4 fruit fly cellular contexts compared by ENCODE assay signal in genomic region chr2L:9828867-9829266, dm6.
TF ChIP-seq lines count a peak whose summit lies in the region.

No protein-coding gene starts in this region.

- no peak for TF ChIP-seq CTCF in whole organism, embryonic (GFP tag; optimal IDR thresholded peaks at IDR 0.05; lab: Kevin White, UChicago)

TF ChIP-seq in whole organism, embryonic, 481 proteins besides CTCF, POLR2A, EP300 and RAD21:
- TF ChIP-seq dmrt11E (tag; optimal IDR thresholded peaks at IDR 0.05; lab: Kevin White, UChicago): peak; percentile 55
- TF ChIP-seq slbo (GFP tag; IDR thresholded peaks at IDR 0.05; lab: Robert Waterston, UW): 0 out of 2 replicates have a peak, but pooled peaks have one; percentile 12
- TF ChIP-seq CG42726 (GFP tag; IDR thresholded peaks at IDR 0.05; lab: Robert Waterston, UW; ENCODE audit: partially characterized antibody): no peak
- TF ChIP-seq Drgx (GFP tag; IDR thresholded peaks at IDR 0.05; lab: Robert Waterston, UW): peak; percentile 36; the same call in 1 of the 2 replicates
- no peak for TF ChIP-seq prd (optimal IDR thresholded peaks at IDR 0.05; lab: Kevin White, UChicago)
- peak; percentile 25; the same call in 1 of the 3 replicates for TF ChIP-seq prd (GFP tag; IDR thresholded peaks at IDR 0.05; lab: Robert Waterston, UW)
- TF ChIP-seq CG13894 (tag; optimal IDR thresholded peaks at IDR 0.05; lab: Kevin White, UChicago): no peak
- TF ChIP-seq Hmr (GFP tag; optimal IDR thresholded peaks at IDR 0.05; lab: Kevin White, UChicago): peak; percentile 5

TF ChIP-seq in whole organism, prepupa, 60 proteins besides CTCF, POLR2A, EP300 and RAD21 (continues in another document):
- peak; percentile 26 for TF ChIP-seq vri (GFP tag; optimal IDR thresholded peaks at IDR 0.05; lab: Kevin White, UChicago)
- TF ChIP-seq svp (GFP tag; lab: Kevin White, UChicago): peak; percentile 79
- TF ChIP-seq Ets96B (tag; optimal IDR thresholded peaks at IDR 0.05; lab: Kevin White, UChicago): peak; percentile 70
- TF ChIP-seq fkh (GFP tag; optimal IDR thresholded peaks at IDR 0.05; lab: Kevin White, UChicago): no peak
- no peak for TF ChIP-seq Lpt (GFP tag; optimal IDR thresholded peaks at IDR 0.05; lab: Kevin White, UChicago)
- no peak for TF ChIP-seq esn (GFP tag; optimal IDR thresholded peaks at IDR 0.05; lab: Kevin White, UChicago)
- TF ChIP-seq achi (GFP tag; optimal IDR thresholded peaks at IDR 0.05; lab: Kevin White, UChicago): peak; percentile 58
- peak; percentile 75 for TF ChIP-seq OdsH (GFP tag; optimal IDR thresholded peaks at IDR 0.05; lab: Kevin White, UChicago)
- peak; percentile 46; the same call in 1 of the 2 replicates for TF ChIP-seq Gug (GFP tag; IDR thresholded peaks at IDR 0.05; lab: Robert Waterston, UW)
- peak; percentile 25 for TF ChIP-seq CG6854 (GFP tag; optimal IDR thresholded peaks at IDR 0.05; lab: Kevin White, UChicago)
- peak; percentile 69 for TF ChIP-seq CG31627 (GFP tag; optimal IDR thresholded peaks at IDR 0.05; lab: Kevin White, UChicago)
- TF ChIP-seq CG7368 (GFP tag; optimal IDR thresholded peaks at IDR 0.05; lab: Kevin White, UChicago): peak; percentile 56
- TF ChIP-seq CG6808 (GFP tag; optimal IDR thresholded peaks at IDR 0.05; lab: Kevin White, UChicago): peak; percentile 61
- peak; percentile 61 for TF ChIP-seq fd59A (GFP tag; optimal IDR thresholded peaks at IDR 0.05; lab: Kevin White, UChicago)
- peak; percentile 91 for TF ChIP-seq Eip78C (GFP tag; lab: Kevin White, UChicago)
- TF ChIP-seq CG32006 (GFP tag; optimal IDR thresholded peaks at IDR 0.05; lab: Kevin White, UChicago): peak; percentile 60
- peak; percentile 75 for TF ChIP-seq lz (GFP tag; optimal IDR thresholded peaks at IDR 0.05; lab: Kevin White, UChicago)
- TF ChIP-seq CG9139 (GFP tag; optimal IDR thresholded peaks at IDR 0.05; lab: Kevin White, UChicago): peak; percentile 36
- no peak for TF ChIP-seq CG15336 (GFP tag; IDR thresholded peaks at IDR 0.05; lab: Robert Waterston, UW)
- peak; percentile 64 for TF ChIP-seq Ets21C (GFP tag; optimal IDR thresholded peaks at IDR 0.05; lab: Kevin White, UChicago)
- peak; percentile 37 for TF ChIP-seq CG11902 (GFP tag; optimal IDR thresholded peaks at IDR 0.05; lab: Kevin White, UChicago)
- TF ChIP-seq eg (GFP tag; IDR thresholded peaks at IDR 0.05; lab: Robert Waterston, UW): peak; percentile 74
- TF ChIP-seq Eip93F (GFP tag; optimal IDR thresholded peaks at IDR 0.05; lab: Kevin White, UChicago): no peak
- TF ChIP-seq CG8632 (GFP tag; optimal IDR thresholded peaks at IDR 0.05; lab: Kevin White, UChicago): peak; percentile 62
- peak; percentile 36 for TF ChIP-seq CG4318 (GFP tag; optimal IDR thresholded peaks at IDR 0.05; lab: Kevin White, UChicago)
- TF ChIP-seq Sox14 (GFP tag; optimal IDR thresholded peaks at IDR 0.05; lab: Kevin White, UChicago): peak; percentile 55
- peak; percentile 71 for TF ChIP-seq acj6 (GFP tag; optimal IDR thresholded peaks at IDR 0.05; lab: Kevin White, UChicago)
- peak; percentile 65 for TF ChIP-seq Smox (GFP tag; optimal IDR thresholded peaks at IDR 0.05; lab: Kevin White, UChicago)

TF ChIP-seq in whole organism, pupa, 21 proteins besides CTCF, POLR2A, EP300 and RAD21:
- TF ChIP-seq Pif1B (GFP tag; optimal IDR thresholded peaks at IDR 0.05; lab: Kevin White, UChicago): peak; percentile 50
- TF ChIP-seq CG13204 (GFP tag; optimal IDR thresholded peaks at IDR 0.05; lab: Kevin White, UChicago): peak; percentile 32
- no peak for TF ChIP-seq CG12605 (GFP tag; IDR thresholded peaks at IDR 0.05; lab: Robert Waterston, UW)
- TF ChIP-seq CG10348 (GFP tag; IDR thresholded peaks at IDR 0.05; lab: Robert Waterston, UW): no peak
- TF ChIP-seq CG32121 (GFP tag; IDR thresholded peaks at IDR 0.05; lab: Robert Waterston, UW): no peak
- TF ChIP-seq fd96Ca (GFP tag; IDR thresholded peaks at IDR 0.05; lab: Robert Waterston, UW): peak; percentile 61
- TF ChIP-seq CG4496 (GFP tag; IDR thresholded peaks at IDR 0.05; lab: Robert Waterston, UW): peak; percentile 65; the same call in 2 of the 3 replicates
- peak; percentile 60 for TF ChIP-seq CG14655 (GFP tag; optimal IDR thresholded peaks at IDR 0.05; lab: Kevin White, UChicago)
- TF ChIP-seq CG15710 (tag; optimal IDR thresholded peaks at IDR 0.05; lab: Kevin White, UChicago): peak; percentile 77
- TF ChIP-seq CG8301 (tag; optimal IDR thresholded peaks at IDR 0.05; lab: Kevin White, UChicago): no peak
- no peak for TF ChIP-seq EcR (GFP tag; optimal IDR thresholded peaks at IDR 0.05; lab: Kevin White, UChicago)
- TF ChIP-seq CG8159 (tag; optimal IDR thresholded peaks at IDR 0.05; lab: Kevin White, UChicago): peak; percentile 73
- TF ChIP-seq Pif1A (GFP tag; optimal IDR thresholded peaks at IDR 0.05; lab: Kevin White, UChicago): peak; percentile 47
- TF ChIP-seq gl (tag; optimal IDR thresholded peaks at IDR 0.05; lab: Kevin White, UChicago): no peak
- peak; percentile 65 for TF ChIP-seq CG9948 (tag; optimal IDR thresholded peaks at IDR 0.05; lab: Kevin White, UChicago)
- TF ChIP-seq D1 (tag; optimal IDR thresholded peaks at IDR 0.05; lab: Kevin White, UChicago): no peak
- no peak for TF ChIP-seq rn (GFP tag; IDR thresholded peaks at IDR 0.05; lab: Robert Waterston, UW)
- TF ChIP-seq Snoo (tag; optimal IDR thresholded peaks at IDR 0.05; lab: Kevin White, UChicago): peak; percentile 75
- no peak for TF ChIP-seq CG17806 (tag; optimal IDR thresholded peaks at IDR 0.05; lab: Kevin White, UChicago)
- TF ChIP-seq Ets98B (GFP tag; IDR thresholded peaks at IDR 0.05; lab: Robert Waterston, UW): no peak
- TF ChIP-seq CG34367 (tag; optimal IDR thresholded peaks at IDR 0.05; lab: Kevin White, UChicago): peak; percentile 55
TF ChIP-seq in whole organism, pupa: peak in this region for 11.

TF ChIP-seq in whole organism, wandering third instar larva, 38 proteins besides CTCF, POLR2A, EP300 and RAD21:
- TF ChIP-seq OdsH (GFP tag; optimal IDR thresholded peaks at IDR 0.05; lab: Kevin White, UChicago): peak; percentile 44
- peak; percentile 49 for TF ChIP-seq Sp1 (GFP tag; optimal IDR thresholded peaks at IDR 0.05; lab: Kevin White, UChicago)
- no peak for TF ChIP-seq CrebA (GFP tag; optimal IDR thresholded peaks at IDR 0.05; lab: Kevin White, UChicago; ENCODE audit: borderline replicate concordance)
- TF ChIP-seq Abd-B (GFP tag; optimal IDR thresholded peaks at IDR 0.05; lab: Kevin White, UChicago): no peak
- no peak for TF ChIP-seq lola (GFP tag; optimal IDR thresholded peaks at IDR 0.05; lab: Kevin White, UChicago)
- no peak for TF ChIP-seq pan (optimal IDR thresholded peaks at IDR 0.05; lab: Kevin White, UChicago)
- TF ChIP-seq fru (GFP tag; optimal IDR thresholded peaks at IDR 0.05; lab: Kevin White, UChicago): peak; percentile 67
- no peak for TF ChIP-seq Dif (GFP tag; optimal IDR thresholded peaks at IDR 0.05; lab: Kevin White, UChicago; ENCODE audit: partially characterized antibody)
- TF ChIP-seq CG32264 (GFP tag; optimal IDR thresholded peaks at IDR 0.05; lab: Kevin White, UChicago): no peak
- TF ChIP-seq tai (GFP tag; optimal IDR thresholded peaks at IDR 0.05; lab: Kevin White, UChicago): peak; percentile 39
- TF ChIP-seq Mio (GFP tag; optimal IDR thresholded peaks at IDR 0.05; lab: Kevin White, UChicago): no peak
- no peak for TF ChIP-seq psq (GFP tag; optimal IDR thresholded peaks at IDR 0.05; lab: Kevin White, UChicago)
- no peak for TF ChIP-seq dmrt93B (GFP tag; optimal IDR thresholded peaks at IDR 0.05; lab: Kevin White, UChicago)
- TF ChIP-seq Hnf4 (GFP tag; optimal IDR thresholded peaks at IDR 0.05; lab: Kevin White, UChicago): peak; percentile 37
- TF ChIP-seq dl (GFP tag; optimal IDR thresholded peaks at IDR 0.05; lab: Kevin White, UChicago; ENCODE audit: insufficient read depth in 1 of 2, partially characterized antibody in 2 of 2): no peak
- peak in 1 of 2 experiments; percentile 68 for TF ChIP-seq foxo (GFP tag; optimal IDR thresholded peaks at IDR 0.05; lab: Kevin White, UChicago)
- no peak for TF ChIP-seq brk (GFP tag; optimal IDR thresholded peaks at IDR 0.05; lab: Kevin White, UChicago)
- no peak for TF ChIP-seq Myc (optimal IDR thresholded peaks at IDR 0.05; lab: Kevin White, UChicago)
- TF ChIP-seq br (GFP tag; optimal IDR thresholded peaks at IDR 0.05; lab: Kevin White, UChicago): peak; percentile 67
- no peak for TF ChIP-seq Dfd (GFP tag; optimal IDR thresholded peaks at IDR 0.05; lab: Kevin White, UChicago)
- TF ChIP-seq N (GFP tag; optimal IDR thresholded peaks at IDR 0.05; lab: Kevin White, UChicago): no peak
- TF ChIP-seq sv (GFP tag; optimal IDR thresholded peaks at IDR 0.05; lab: Kevin White, UChicago): no peak
- TF ChIP-seq jim (GFP tag; optimal IDR thresholded peaks at IDR 0.05; lab: Kevin White, UChicago): no peak
- TF ChIP-seq Hr83 (GFP tag; optimal IDR thresholded peaks at IDR 0.05; lab: Kevin White, UChicago; ENCODE audit: poor library complexity, severe bottlenecking): no peak
- peak; percentile 66 for TF ChIP-seq ey (GFP tag; optimal IDR thresholded peaks at IDR 0.05; lab: Kevin White, UChicago)
- no peak for TF ChIP-seq usp (GFP tag; optimal IDR thresholded peaks at IDR 0.05; lab: Kevin White, UChicago)
- no peak for TF ChIP-seq Hr78 (GFP tag; optimal IDR thresholded peaks at IDR 0.05; lab: Kevin White, UChicago)
- TF ChIP-seq woc (GFP tag; optimal IDR thresholded peaks at IDR 0.05; lab: Kevin White, UChicago): peak; percentile 33
- peak; percentile 0 for TF ChIP-seq Jra (GFP tag; optimal IDR thresholded peaks at IDR 0.05; lab: Kevin White, UChicago)
- TF ChIP-seq Rel (GFP tag; optimal IDR thresholded peaks at IDR 0.05; lab: Kevin White, UChicago): no peak
- TF ChIP-seq Rel (tag; optimal IDR thresholded peaks at IDR 0.05; lab: Kevin White, UChicago): no peak
- TF ChIP-seq rgr (GFP tag; optimal IDR thresholded peaks at IDR 0.05; lab: Kevin White, UChicago): peak; percentile 66
- no peak for TF ChIP-seq dsf (GFP tag; optimal IDR thresholded peaks at IDR 0.05; lab: Kevin White, UChicago; ENCODE audit: borderline replicate concordance)
- peak; percentile 64 for TF ChIP-seq HLH106 (tag; optimal IDR thresholded peaks at IDR 0.05; lab: Kevin White, UChicago)
- no peak for TF ChIP-seq Vsx2 (GFP tag; optimal IDR thresholded peaks at IDR 0.05; lab: Kevin White, UChicago; ENCODE audit: partially characterized antibody)
- TF ChIP-seq sage (GFP tag; optimal IDR thresholded peaks at IDR 0.05; lab: Kevin White, UChicago): no peak
- TF ChIP-seq CG9705 (GFP tag; optimal IDR thresholded peaks at IDR 0.05; lab: Kevin White, UChicago): peak; percentile 15
- TF ChIP-seq GATAd (GFP tag; optimal IDR thresholded peaks at IDR 0.05; lab: Kevin White, UChicago): no peak
- TF ChIP-seq h (GFP tag; optimal IDR thresholded peaks at IDR 0.05; lab: Kevin White, UChicago): peak; percentile 65

Comparison
In these comparisons a context has a peak if more than half of its experiments do, and no peak if none do; other contexts are left out.
1. Of the 7 proteins assayed by ChIP-seq in both whole organism, embryonic and whole organism, prepupa: peak only in whole organism, embryonic: none; only in whole organism, prepupa: Blimp-1, CG6854, Gug, Hr39 and Sox102F; in both: none; in neither: 2.